Fruit fly (Drosophila melanogaster) whole organism, embryonic: ENCODE measurements around the gene CG14015.

Source experiments
- Awh ChIP-seq: fragments of 200-800 bp; sonication (Bioruptor generic); IDR thresholded peaks from 2 replicates; pipeline ENCODE4, ENCODE4 v1.3.6; 2022; ENCODE audit warnings: missing biosample characterization, missing genetic modification characterization
- Bgb ChIP-seq: fragments of 200-800 bp; sonication (Bioruptor generic); IDR thresholded peaks from 2 replicates; pipeline ENCODE4 v1.3.6; 2022; ENCODE audit warnings: missing biosample characterization, missing genetic modification characterization; ENCODE audit not compliant: partially characterized antibody
- CG11247 ChIP-seq: fragments of 200-800 bp; sonication (Bioruptor generic); IDR thresholded peaks from 2 replicates; pipeline ENCODE4 v1.3.6; 2022; ENCODE audit warnings: missing biosample characterization, missing genetic modification characterization
- CG12299 ChIP-seq: fragments of 200-800 bp; sonication (Bioruptor generic); optimal IDR thresholded peaks from 2 replicates; lab custom pipeline; 2018; ENCODE audit warnings: missing biosample characterization, mild to moderate bottlenecking, missing genetic modification characterization
- CG12659 ChIP-seq: fragments of 200-800 bp; sonication (Bioruptor generic); optimal IDR thresholded peaks from 3 replicates; lab custom pipeline; 2017; ENCODE audit warnings: mild to moderate bottlenecking, missing biosample characterization, missing genetic modification reagents, missing genetic modification characterization
- CG16815 ChIP-seq: fragments of 200-800 bp; sonication (Bioruptor generic); optimal IDR thresholded peaks from 3 replicates; lab custom pipeline; 2017; ENCODE audit warnings: missing biosample characterization, mild to moderate bottlenecking, missing genetic modification characterization
- CG18764 ChIP-seq: fragments of 200-800 bp; sonication (Bioruptor generic); optimal IDR thresholded peaks from 3 replicates; lab custom pipeline; 2016; ENCODE audit warnings: missing biosample characterization, missing genetic modification characterization
- CG3163 ChIP-seq: fragments of 200-800 bp; sonication (Bioruptor generic); optimal IDR thresholded peaks from 3 replicates; lab custom pipeline; 2016; ENCODE audit warnings: missing biosample characterization, missing genetic modification characterization
- CG4282 ChIP-seq: fragments of 200-800 bp; sonication (Bioruptor generic); optimal IDR thresholded peaks from 2 replicates; lab custom pipeline; 2016; ENCODE audit warnings: missing biosample characterization, missing genetic modification characterization
- CG4404 ChIP-seq: fragments of 200-800 bp; sonication (Bioruptor generic); IDR thresholded peaks from 2 replicates; pipeline ENCODE4 v1.3.6; 2022; ENCODE audit warnings: missing biosample characterization, missing genetic modification characterization
- CG4424 ChIP-seq: fragments of 200-800 bp; sonication (Bioruptor generic); optimal IDR thresholded peaks from 3 replicates; lab custom pipeline; 2016; ENCODE audit warnings: missing biosample characterization, missing genetic modification characterization
- CG6683 ChIP-seq: fragments of 200-800 bp; sonication (Bioruptor generic); optimal IDR thresholded peaks from 2 replicates; lab custom pipeline; 2017; ENCODE audit warnings: missing biosample characterization, mild to moderate bottlenecking, missing genetic modification characterization, missing genetic modification reagents
- CG7745 ChIP-seq: fragments of 200-800 bp; sonication (Bioruptor generic); optimal IDR thresholded peaks from 2 replicates; lab custom pipeline; 2018; ENCODE audit warnings: missing biosample characterization, mild to moderate bottlenecking, missing genetic modification characterization, moderate library complexity
- D ChIP-seq, 2 experiments: fragments of 200-800 bp in 1 of 2; fragments of >200 bp in 1 of 2; sonication (Bioruptor generic) in 1 of 2; optimal IDR thresholded peaks; 2 replicates in 1 of 2; 3 replicates in 1 of 2; lab custom pipeline; 2017; ENCODE audit warnings: mild to moderate bottlenecking in 1 of 2, missing biosample characterization in 1 of 2, missing genetic modification characterization in 1 of 2, missing genetic modification reagents in 1 of 2
- Deaf1 ChIP-seq: fragments of 200-800 bp; optimal IDR thresholded peaks from 3 replicates; lab custom pipeline; 2019; ENCODE audit warnings: missing biosample characterization, mild to moderate bottlenecking, missing genetic modification characterization, moderate library complexity
- Dll ChIP-seq: fragments of 200-800 bp; sonication (Bioruptor generic); IDR thresholded peaks from 4 replicates; pipeline ENCODE4 v1.3.6; 2022; ENCODE audit warnings: missing biosample characterization, missing genetic modification characterization; ENCODE audit not compliant: partially characterized antibody
- Drgx ChIP-seq: fragments of 200-800 bp; sonication (Bioruptor generic); IDR thresholded peaks from 2 replicates; pipeline ENCODE4 v1.3.6; 2022; ENCODE audit warnings: missing biosample characterization, missing genetic modification characterization
- ERR ChIP-seq: fragments of 200-800 bp; sonication (Bioruptor generic); optimal IDR thresholded peaks from 2 replicates; lab custom pipeline; 2016; ENCODE audit warnings: missing biosample characterization, missing genetic modification characterization
- Fer1 ChIP-seq: fragments of 200-800 bp; sonication (Bioruptor generic); optimal IDR thresholded peaks from 2 replicates; lab custom pipeline; 2017; ENCODE audit warnings: missing biosample characterization, mild to moderate bottlenecking, missing genetic modification characterization
- Hmx ChIP-seq: fragments of 200-800 bp; sonication (Bioruptor generic); optimal IDR thresholded peaks from 2 replicates; lab custom pipeline; 2016; ENCODE audit warnings: missing biosample characterization, missing genetic modification characterization
- Hr3 ChIP-seq: fragments of 200-800 bp; sonication (Bioruptor generic); optimal IDR thresholded peaks from 3 replicates; lab custom pipeline; 2016; ENCODE audit warnings: missing biosample characterization, missing genetic modification characterization
- Lpt ChIP-seq: fragments of >200 bp; optimal IDR thresholded peaks from 2 replicates; lab custom pipeline; 2018; ENCODE audit warnings: missing biosample characterization, missing genetic modification characterization
- MBD-R2 ChIP-seq: fragments of 200-800 bp; sonication (Bioruptor generic); IDR thresholded peaks from 2 replicates; pipeline ENCODE4 v1.3.6; 2022; ENCODE audit warnings: missing biosample characterization, missing genetic modification characterization
- Max ChIP-seq: fragments of 200-800 bp; sonication (Bioruptor generic); optimal IDR thresholded peaks from 2 replicates; lab custom pipeline; 2016; ENCODE audit warnings: missing biosample characterization, mild to moderate bottlenecking, missing genetic modification characterization
- Meics ChIP-seq: fragments of 200-800 bp; sonication (Bioruptor generic); optimal IDR thresholded peaks from 2 replicates; lab custom pipeline; 2017; ENCODE audit warnings: missing biosample characterization, mild to moderate bottlenecking, missing genetic modification characterization
- Myb ChIP-seq: fragments of 200-800 bp; sonication (Bioruptor generic); optimal IDR thresholded peaks from 2 replicates; lab custom pipeline; 2016; ENCODE audit warnings: missing biosample characterization, missing genetic modification characterization
- NfI ChIP-seq: fragments of 200-800 bp; sonication (Bioruptor generic); optimal IDR thresholded peaks from 3 replicates; lab custom pipeline; 2018; ENCODE audit warnings: missing biosample characterization, mild to moderate bottlenecking, missing genetic modification characterization, moderate library complexity
- Poxn ChIP-seq: fragments of 200-800 bp; sonication (Bioruptor generic); IDR thresholded peaks from 2 replicates; pipeline ENCODE4 v1.3.6; 2022; ENCODE audit warnings: missing biosample characterization, missing genetic modification characterization
- Six4 ChIP-seq: fragments of 200-800 bp; sonication (Bioruptor generic); optimal IDR thresholded peaks from 2 replicates; lab custom pipeline; 2016; ENCODE audit warnings: missing biosample characterization, missing genetic modification characterization
- ab ChIP-seq: fragments of 200-800 bp; sonication (Bioruptor generic); optimal IDR thresholded peaks from 2 replicates; lab custom pipeline; 2016; ENCODE audit warnings: missing biosample characterization, missing genetic modification characterization
- ac ChIP-seq: fragments of 200-800 bp; sonication (Bioruptor generic); optimal IDR thresholded peaks from 3 replicates; lab custom pipeline; 2017; ENCODE audit warnings: missing biosample characterization, mild to moderate bottlenecking, missing genetic modification characterization
- amos ChIP-seq: fragments of 200-800 bp; sonication (Bioruptor generic); IDR thresholded peaks from 2 replicates; pipeline ENCODE4 v1.3.6; 2022; ENCODE audit warnings: missing biosample characterization, missing genetic modification characterization; ENCODE audit not compliant: partially characterized antibody
- ap ChIP-seq: fragments of 200-800 bp; sonication (Bioruptor generic); IDR thresholded peaks from 2 replicates; pipeline ENCODE4 v1.3.6; 2022; ENCODE audit warnings: missing biosample characterization, missing genetic modification characterization
- az2 ChIP-seq: fragments of 200-800 bp; sonication (Bioruptor generic); optimal IDR thresholded peaks from 3 replicates; lab custom pipeline; 2016; ENCODE audit warnings: missing biosample characterization, missing genetic modification characterization
- caup ChIP-seq: fragments of 200-800 bp; sonication (Bioruptor generic); optimal IDR thresholded peaks from 3 replicates; lab custom pipeline; 2017; ENCODE audit warnings: missing biosample characterization, mild to moderate bottlenecking, missing genetic modification characterization, moderate library complexity; ENCODE audit not compliant: severe bottlenecking
- chm ChIP-seq: fragments of 200-800 bp; sonication (Bioruptor generic); IDR thresholded peaks from 2 replicates; pipeline ENCODE4 v1.3.6; 2022; ENCODE audit warnings: missing biosample characterization, missing genetic modification characterization
- dmrt11E ChIP-seq: fragments of 200-800 bp; sonication (Bioruptor generic); optimal IDR thresholded peaks from 3 replicates; lab custom pipeline; 2018; ENCODE audit warnings: missing biosample characterization, mild to moderate bottlenecking, missing genetic modification characterization, moderate library complexity
- grau ChIP-seq: fragments of 200-800 bp; optimal IDR thresholded peaks from 3 replicates; lab custom pipeline; 2019; ENCODE audit warnings: missing biosample characterization, mild to moderate bottlenecking, missing genetic modification characterization, moderate library complexity
- her ChIP-seq: fragments of 200-800 bp; sonication (Bioruptor generic); optimal IDR thresholded peaks from 2 replicates; lab custom pipeline; 2016; ENCODE audit warnings: missing biosample characterization, missing genetic modification characterization
- jumu ChIP-seq: fragments of 200-800 bp; sonication (Bioruptor generic); optimal IDR thresholded peaks from 3 replicates; lab custom pipeline; 2016; ENCODE audit warnings: missing biosample characterization, missing genetic modification characterization
- kah ChIP-seq: fragments of 200-800 bp; sonication (Bioruptor generic); optimal IDR thresholded peaks from 2 replicates; lab custom pipeline; 2018; ENCODE audit warnings: missing biosample characterization, mild to moderate bottlenecking, missing genetic modification characterization
- nerfin-2 ChIP-seq: fragments of 200-800 bp; sonication (Bioruptor generic); IDR thresholded peaks from 2 replicates; pipeline ENCODE4 v1.3.6; 2022; ENCODE audit warnings: missing biosample characterization, missing genetic modification characterization; ENCODE audit not compliant: partially characterized antibody
- pan ChIP-seq, 4 experiments: fragments of >200 bp in 3 of 4; fragments of 200-800 bp in 1 of 4; sonication (Bioruptor generic) in 1 of 4; optimal IDR thresholded peaks in 3 of 4; IDR thresholded peaks in 1 of 4; 2 replicates each; pipeline versions ENCODE4 v1.3.6 to Lab custom; 2017 to 2022; ENCODE audit warnings: missing biosample characterization in 2 of 4, missing genetic modification characterization in 2 of 4, mixed read lengths in 1 of 4
- pfk ChIP-seq: fragments of 200-800 bp; sonication (Bioruptor generic); optimal IDR thresholded peaks from 2 replicates; lab custom pipeline; 2018; ENCODE audit warnings: missing biosample characterization, mild to moderate bottlenecking, missing genetic modification characterization, moderate library complexity
- pzg ChIP-seq: fragments of 200-800 bp; sonication (Bioruptor generic); optimal IDR thresholded peaks from 3 replicates; lab custom pipeline; 2018; ENCODE audit warnings: missing biosample characterization, mild to moderate bottlenecking, missing genetic modification characterization, moderate library complexity
- sc ChIP-seq, 3 experiments: fragments of >200 bp in 2 of 3; fragments of 200-800 bp in 1 of 3; sonication (Bioruptor generic) in 1 of 3; optimal IDR thresholded peaks; 2 replicates in 2 of 3; 3 replicates in 1 of 3; lab custom pipeline; 2017; ENCODE audit warnings: mild to moderate bottlenecking in 1 of 3, missing biosample characterization in 1 of 3, missing genetic modification characterization in 1 of 3, missing genetic modification reagents in 1 of 3
- vfl ChIP-seq: fragments of 200-800 bp; sonication (Bioruptor generic); optimal IDR thresholded peaks from 2 replicates; lab custom pipeline; 2016; ENCODE audit warnings: missing biosample characterization, missing genetic modification characterization
- wor ChIP-seq: fragments of 200-800 bp; sonication (Bioruptor generic); IDR thresholded peaks from 2 replicates; pipeline ENCODE4 v1.3.6; 2022; ENCODE audit warnings: missing biosample characterization, missing genetic modification characterization

The CG14015 gene

dm6 chr2L:5541935-5542685 is 3.1 kb upstream of the CG14015 start, which contains the start of the genes Hel25E and Lam (continued):
- TF ChIP-seq pan (optimal IDR thresholded peaks at IDR 0.05; lab: Kevin White, UChicago) (no peak), pan (GFP tag; optimal IDR thresholded peaks at IDR 0.05 in 1 of 2, IDR thresholded peaks at IDR 0.05 in 1 of 2) (no peak), NfI (GFP tag; lab: Kevin White, UChicago) (no peak), Dll (peak; percentile 97), Bgb (GFP tag; lab: Robert Waterston, UW) (peak; percentile 83), CG6683 (GFP tag; lab: Kevin White, UChicago) (no peak), ap (GFP tag; lab: Robert Waterston, UW) (no peak), az2 (no peak), Fer1 (no peak), ab (GFP tag; lab: Kevin White, UChicago) (no peak), Awh (GFP tag; lab: Robert Waterston, UW) (no peak), amos (peak; percentile 83), Max (GFP tag; lab: Kevin White, UChicago) (no peak), CG11247 (no peak), nerfin-2 (peak; percentile 78), Six4 (no peak), vfl (GFP tag; lab: Kevin White, UChicago) (no peak), CG12659 (GFP tag; lab: Kevin White, UChicago) (peak; percentile 61), pzg (GFP tag; lab: Kevin White, UChicago) (peak; percentile 78), MBD-R2 (no peak; the same call in none of the 2 replicates), Myb (GFP tag; lab: Kevin White, UChicago) (peak; percentile 43), pfk (GFP tag; lab: Kevin White, UChicago) (no peak), CG4282 (GFP tag; lab: Kevin White, UChicago) (no peak), caup (no peak), CG16815 (GFP tag; lab: Kevin White, UChicago) (no peak), CG12299 (tag; lab: Kevin White, UChicago) (no peak), Lpt (GFP tag; lab: Kevin White, UChicago) (no peak), sc (optimal IDR thresholded peaks at IDR 0.05; lab: Kevin White, UChicago) (no peak), sc (GFP tag; optimal IDR thresholded peaks at IDR 0.05; lab: Kevin White, UChicago) (no peak), jumu (peak; percentile 26), Hr3 (peak; percentile 91), CG7745 (tag; lab: Kevin White, UChicago) (no peak), CG3163 (GFP tag; lab: Kevin White, UChicago) (no peak), CG4404 (GFP tag; lab: Robert Waterston, UW) (no peak), Drgx (GFP tag; lab: Robert Waterston, UW) (no peak), ERR (GFP tag; lab: Kevin White, UChicago) (no peak), CG4424 (GFP tag; lab: Kevin White, UChicago) (no peak), Poxn (GFP tag; lab: Robert Waterston, UW) (no peak), Hmx (GFP tag; lab: Kevin White, UChicago) (no peak), dmrt11E (tag; lab: Kevin White, UChicago) (no peak), grau (tag; lab: Kevin White, UChicago) (no peak), Meics (no peak), her (GFP tag; lab: Kevin White, UChicago) (no peak), kah (GFP tag; lab: Kevin White, UChicago) (no peak), CG18764 (no peak), D (optimal IDR thresholded peaks at IDR 0.05; lab: Kevin White, UChicago) (no peak), D (GFP tag; optimal IDR thresholded peaks at IDR 0.05; lab: Kevin White, UChicago) (no peak), chm (no peak), wor (GFP tag; lab: Robert Waterston, UW) (no peak), ac (GFP tag; lab: Kevin White, UChicago) (no peak), Deaf1 (tag; lab: Kevin White, UChicago) (no peak)
